Fruit fly (Drosophila melanogaster): Measurements from ENCODE around the gene CG11779.

The CG11779 gene

dm6 chr3R:19156670-19157402 lies 2.8 kb downstream of the CG11779 start, which contains the start of gene nanos (continued):
- TF ChIP-seq CG33213 (GFP tag; optimal IDR thresholded peaks at IDR 0.05) (peak; percentile 69), p53 (GFP tag; optimal IDR thresholded peaks at IDR 0.05) (peak; percentile 51), tap (tag; optimal IDR thresholded peaks at IDR 0.05) (peak; percentile 11), unc-4 (GFP tag; IDR thresholded peaks at IDR 0.05; ENCODE audit: partially characterized antibody) (peak; percentile 98), en (GFP tag; optimal IDR thresholded peaks at IDR 0.05) (peak; percentile 21), CG13775 (GFP tag; optimal IDR thresholded peaks at IDR 0.05) (peak; percentile 53), ab (GFP tag; optimal IDR thresholded peaks at IDR 0.05) (peak; percentile 43), usp (GFP tag; optimal IDR thresholded peaks at IDR 0.05) (no peak), Stat92E (GFP tag; optimal IDR thresholded peaks at IDR 0.05) (no peak), ase (GFP tag; IDR thresholded peaks at IDR 0.05) (no peak), CG18764 (GFP tag; optimal IDR thresholded peaks at IDR 0.05) (peak; percentile 23), Scr (GFP tag; IDR thresholded peaks at IDR 0.05; ENCODE audit: partially characterized antibody) (peak; percentile 98), chn (GFP tag; optimal IDR thresholded peaks at IDR 0.05) (peak; percentile 35), CG31224 (GFP tag; IDR thresholded peaks at IDR 0.05) (peak; percentile 54), klu (GFP tag; IDR thresholded peaks at IDR 0.05) (peak; percentile 37), ewg (GFP tag; optimal IDR thresholded peaks at IDR 0.05) (peak; percentile 56), ATbp (GFP tag; optimal IDR thresholded peaks at IDR 0.05) (no peak), fd96Cb (tag; optimal IDR thresholded peaks at IDR 0.05) (peak; percentile 9), HmgD (GFP tag; optimal IDR thresholded peaks at IDR 0.05) (peak; percentile 89), CG14667 (GFP tag; IDR thresholded peaks at IDR 0.05) (no peak; the same call in 1 of the 2 replicates), kay (GFP tag; optimal IDR thresholded peaks at IDR 0.05) (no peak), hb (GFP tag; IDR thresholded peaks at IDR 0.05; ENCODE audit: partially characterized antibody) (peak; percentile 98), Bdp1 (GFP tag; optimal IDR thresholded peaks at IDR 0.05) (peak; percentile 50), Ptx1 (GFP tag; IDR thresholded peaks at IDR 0.05) (peak; percentile 66), CG4707 (GFP tag; optimal IDR thresholded peaks at IDR 0.05) (no peak), Pdp1 (GFP tag; optimal IDR thresholded peaks at IDR 0.05) (peak; percentile 57 to 99), Tbp (GFP tag; optimal IDR thresholded peaks at IDR 0.05) (no peak), pita (GFP tag; optimal IDR thresholded peaks at IDR 0.05) (no peak), CG11247 (GFP tag; IDR thresholded peaks at IDR 0.05) (peak; percentile 56), dysf (GFP tag; IDR thresholded peaks at IDR 0.05) (peak; percentile 59; the same call in 2 of the 3 replicates), CG17328 (GFP tag; IDR thresholded peaks at IDR 0.05) (no peak), CG10274 (GFP tag; optimal IDR thresholded peaks at IDR 0.05) (no peak), CG11695 (GFP tag; IDR thresholded peaks at IDR 0.05) (no peak), Dad (GFP tag; optimal IDR thresholded peaks at IDR 0.05) (peak; percentile 80), CHES-1-like (GFP tag; optimal IDR thresholded peaks at IDR 0.05) (peak; percentile 76), CG1529 (GFP tag; optimal IDR thresholded peaks at IDR 0.05) (peak; percentile 35), Ets65A (GFP tag) (peak; percentile 96), CG9437 (GFP tag; optimal IDR thresholded peaks at IDR 0.05) (peak; percentile 16), Chrac-16 (GFP tag; optimal IDR thresholded peaks at IDR 0.05) (peak; percentile 45), Ssrp (tag; optimal IDR thresholded peaks at IDR 0.05) (no peak), otp (GFP tag; IDR thresholded peaks at IDR 0.05) (no peak), CG4424 (GFP tag; optimal IDR thresholded peaks at IDR 0.05) (peak; percentile 69), peb (GFP tag; IDR thresholded peaks at IDR 0.05) (no peak), CG2199 (GFP tag; IDR thresholded peaks at IDR 0.05) (no peak), zf30C (GFP tag; optimal IDR thresholded peaks at IDR 0.05) (no peak), CG4360 (GFP tag; IDR thresholded peaks at IDR 0.05) (peak; percentile 9; the same call in 1 of the 2 replicates), gsb-n (tag; optimal IDR thresholded peaks at IDR 0.05) (no peak), CG11085 (GFP tag; IDR thresholded peaks at IDR 0.05) (peak; percentile 57; the same call in 1 of the 2 replicates), Blimp-1 (GFP tag; optimal IDR thresholded peaks at IDR 0.05) (peak; percentile 6), zfh2 (GFP tag; optimal IDR thresholded peaks at IDR 0.05) (peak; percentile 83)

Measured in whole organism, embryonic.